Worm (Caenorhabditis elegans) whole organism, L4 larva: ENCODE results near the gene W08F4.1.

Experiments used
- F10B5.3 ChIP-seq: sonication (generic microtip); optimal IDR thresholded peaks from 2 replicates; lab custom pipeline; 2016; ENCODE audit warnings: mild to moderate bottlenecking, missing genetic modification characterization, missing compliant biosample characterization
- F44E2.7 ChIP-seq: fragments of 200-800 bp; sonication (Bioruptor generic); IDR thresholded peaks from 2 replicates; pipeline ENCODE4 v2.1.2; 2022; ENCODE audit warnings: missing genetic modification characterization, missing compliant biosample characterization
- F49E8.2 ChIP-seq: sonication (generic microtip); optimal IDR thresholded peaks from 2 replicates; lab custom pipeline; 2016; ENCODE audit warnings: missing compliant biosample characterization, mild to moderate bottlenecking, missing genetic modification characterization, borderline replicate concordance
- R02D3.7 ChIP-seq: fragments of 150-350 bp; sonication (generic microtip); optimal IDR thresholded peaks from 3 replicates; lab custom pipeline; 2014; ENCODE audit warnings: missing biosample characterization, missing genetic modification characterization
- T20F7.1 ChIP-seq: fragments of 200-800 bp; sonication (Bioruptor generic); optimal IDR thresholded peaks from 2 replicates; lab custom pipeline; 2018; ENCODE audit warnings: mild to moderate bottlenecking, missing genetic modification characterization, missing compliant biosample characterization
- Y48G9A.11 ChIP-seq: fragments of 200-800 bp; sonication (Bioruptor generic); IDR thresholded peaks from 2 replicates; pipeline ENCODE4 v1.3.6; 2022; ENCODE audit warnings: missing genetic modification reagents, missing genetic modification characterization, missing compliant biosample characterization
- Y5F2A.4 ChIP-seq: fragments of 200-800 bp; sonication (Bioruptor generic); optimal IDR thresholded peaks from 2 replicates; lab custom pipeline; 2018; ENCODE audit warnings: mild to moderate bottlenecking, missing genetic modification characterization, missing compliant biosample characterization
- ZK337.2 ChIP-seq: fragments of 200-800 bp; sonication (Bioruptor generic); IDR thresholded peaks from 2 replicates; pipeline ENCODE4 v1.3.6; 2022; ENCODE audit warnings: missing genetic modification reagents, missing genetic modification characterization, missing compliant biosample characterization
- aly-2 ChIP-seq: sonication (generic microtip); optimal IDR thresholded peaks from 2 replicates; lab custom pipeline; 2018; ENCODE audit warnings: missing biosample characterization, missing genetic modification characterization
- arid-1 ChIP-seq: fragments of 200-800 bp; sonication (Bioruptor generic); conservative IDR thresholded peaks from 2 replicates; pipeline ENCODE4 v1.3.6; 2022; ENCODE audit warnings: missing genetic modification reagents, missing genetic modification characterization, missing compliant biosample characterization
- ceh-20 ChIP-seq: fragments of 200-800 bp; sonication (Bioruptor generic); IDR thresholded peaks from 2 replicates; pipeline ENCODE4 v1.3.6; 2022; ENCODE audit warnings: missing genetic modification reagents, missing genetic modification characterization, missing compliant biosample characterization
- ceh-28 ChIP-seq: fragments of 150-350 bp; optimal IDR thresholded peaks from 2 replicates; lab custom pipeline; 2014; ENCODE audit warnings: missing biosample characterization, missing genetic modification reagents, missing genetic modification characterization
- ces-1 ChIP-seq: fragments of 150-350 bp; sonication (generic microtip); optimal IDR thresholded peaks from 4 replicates; lab custom pipeline; 2014; ENCODE audit warnings: missing biosample characterization, missing genetic modification reagents, missing genetic modification characterization
- cey-2 ChIP-seq: sonication (generic microtip); optimal IDR thresholded peaks from 3 replicates; lab custom pipeline; 2017; ENCODE audit warnings: missing genetic modification characterization, mild to moderate bottlenecking, missing compliant biosample characterization, antibody characterized with exemption, borderline replicate concordance; ENCODE audit not compliant: insufficient read depth
- daf-16 ChIP-seq, 3 experiments: sonication (generic microtip); optimal IDR thresholded peaks; 2 replicates each; lab custom pipeline; 2016 to 2017; ENCODE audit warnings: missing genetic modification characterization in 3 of 3, missing genetic modification reagents in 3 of 3, mild to moderate bottlenecking in 2 of 3, missing compliant biosample characterization in 2 of 3, missing biosample characterization in 1 of 3, moderate library complexity in 1 of 3
- dmd-6 ChIP-seq: fragments of 200-800 bp; sonication (Bioruptor generic); IDR thresholded peaks from 2 replicates; pipeline ENCODE4 v1.3.6; 2022; ENCODE audit warnings: missing genetic modification reagents, missing genetic modification characterization, missing compliant biosample characterization
- egl-27 ChIP-seq: sonication (generic microtip); optimal IDR thresholded peaks from 3 replicates; lab custom pipeline; 2017; ENCODE audit warnings: missing biosample characterization, missing genetic modification reagents, missing genetic modification characterization
- egl-43 ChIP-seq: fragments of 200-800 bp; sonication (Bioruptor generic); IDR thresholded peaks from 2 replicates; pipeline ENCODE4 v1.3.6; 2022; ENCODE audit warnings: missing genetic modification reagents, missing genetic modification characterization, missing compliant biosample characterization
- hif-1 ChIP-seq, 2 experiments: sonication (generic microtip); optimal IDR thresholded peaks; 2 replicates each; lab custom pipeline; 2016 to 2017; ENCODE audit warnings: missing compliant biosample characterization in 2 of 2, missing genetic modification characterization in 2 of 2, missing genetic modification reagents in 2 of 2, missing genotype in 2 of 2, mild to moderate bottlenecking in 1 of 2
- hlh-11 ChIP-seq: fragments of 200-800 bp; sonication (Bioruptor generic); optimal IDR thresholded peaks from 2 replicates; lab custom pipeline; 2018; ENCODE audit warnings: mild to moderate bottlenecking, missing genetic modification characterization, missing compliant biosample characterization
- jun-1 ChIP-seq: fragments of 150-350 bp; optimal IDR thresholded peaks from 2 replicates; lab custom pipeline; 2014; ENCODE audit warnings: missing biosample characterization, missing genetic modification reagents, missing genetic modification characterization
- lin-1 ChIP-seq: fragments of 200-800 bp; sonication (Bioruptor generic); IDR thresholded peaks from 2 replicates; pipeline ENCODE4 v1.3.6; 2022; ENCODE audit warnings: missing genetic modification reagents, missing genetic modification characterization, missing compliant biosample characterization
- lin-15B ChIP-seq: fragments of 150-350 bp; sonication (generic microtip); optimal IDR thresholded peaks from 3 replicates; lab custom pipeline; 2014; ENCODE audit warnings: missing biosample characterization, missing genetic modification characterization
- lsy-2 ChIP-seq, 2 experiments: fragments of 150-350 bp in 1 of 2; sonication (generic microtip) in 1 of 2; optimal IDR thresholded peaks; 2 replicates each; lab custom pipeline; 2014 to 2017; ENCODE audit warnings: missing biosample characterization in 2 of 2, missing genetic modification characterization in 2 of 2
- madf-9 ChIP-seq: fragments of 200-800 bp; sonication (Bioruptor generic); conservative IDR thresholded peaks from 2 replicates; pipeline ENCODE4 v1.3.6; 2022; ENCODE audit warnings: missing genetic modification reagents, missing genetic modification characterization, missing compliant biosample characterization
- mdl-1 ChIP-seq, 2 experiments: fragments of 150-350 bp in 1 of 2; sonication (generic microtip) in 1 of 2; optimal IDR thresholded peaks; 2 replicates each; lab custom pipeline; 2014 to 2017; ENCODE audit warnings: missing biosample characterization in 2 of 2, missing genetic modification characterization in 2 of 2
- mdt-29 ChIP-seq: fragments of 200-800 bp; sonication (Bioruptor generic); IDR thresholded peaks from 2 replicates; pipeline ENCODE4 v1.3.6; 2022; ENCODE audit warnings: missing genetic modification reagents, missing genetic modification characterization, missing compliant biosample characterization
- mep-1 ChIP-seq: fragments of 150-350 bp; sonication (generic microtip); optimal IDR thresholded peaks from 3 replicates; lab custom pipeline; 2014; ENCODE audit warnings: missing biosample characterization, missing genetic modification characterization
- nhr-10 ChIP-seq: fragments of 150-350 bp; optimal IDR thresholded peaks from 2 replicates; lab custom pipeline; 2014; ENCODE audit warnings: missing biosample characterization, missing genetic modification characterization
- nhr-11 ChIP-seq: fragments of 150-350 bp; optimal IDR thresholded peaks from 2 replicates; lab custom pipeline; 2014; ENCODE audit warnings: missing biosample characterization, missing genetic modification characterization
- nhr-41 ChIP-seq: fragments of 200-800 bp; sonication (Bioruptor generic); IDR thresholded peaks from 2 replicates; pipeline ENCODE4 v1.3.6; 2022; ENCODE audit warnings: missing genetic modification reagents, missing genetic modification characterization, missing compliant biosample characterization
- nhr-42 ChIP-seq: fragments of 200-800 bp; sonication (Bioruptor generic); IDR thresholded peaks from 2 replicates; pipeline ENCODE4 v1.3.6; 2022; ENCODE audit warnings: missing genetic modification characterization, missing compliant biosample characterization
- nhr-6 ChIP-seq: fragments of 150-350 bp; optimal IDR thresholded peaks from 2 replicates; lab custom pipeline; 2014; ENCODE audit warnings: missing biosample characterization, missing genetic modification characterization
- pha-4 ChIP-seq, 2 experiments: fragments of 150-350 bp in 1 of 2; fragments of 200-800 bp in 1 of 2; sonication (Bioruptor generic) in 1 of 2; IDR thresholded peaks in 1 of 2; optimal IDR thresholded peaks in 1 of 2; 2 replicates each; pipeline versions ENCODE4 v1.3.6 to Lab custom; 2014 to 2022; ENCODE audit warnings: missing genetic modification characterization in 2 of 2, missing genetic modification reagents in 2 of 2, missing biosample characterization in 1 of 2, missing compliant biosample characterization in 1 of 2
- php-3 ChIP-seq: fragments of 200-800 bp; sonication (Bioruptor generic); IDR thresholded peaks from 2 replicates; pipeline ENCODE4 v1.3.6; 2022; ENCODE audit warnings: missing genetic modification reagents, missing genetic modification characterization, missing compliant biosample characterization
- pqm-1 ChIP-seq: sonication (generic microtip); optimal IDR thresholded peaks from 2 replicates; lab custom pipeline; 2017; ENCODE audit warnings: missing biosample characterization, missing genetic modification characterization
- rbr-2 ChIP-seq: sonication (generic microtip); optimal IDR thresholded peaks from 2 replicates; lab custom pipeline; 2016; ENCODE audit warnings: missing genotype, missing genetic modification characterization, missing compliant biosample characterization
- sdz-12 ChIP-seq: fragments of 200-800 bp; sonication (Bioruptor generic); optimal IDR thresholded peaks from 2 replicates; lab custom pipeline; 2018; ENCODE audit warnings: mild to moderate bottlenecking, missing genetic modification characterization, missing compliant biosample characterization
- spr-3 ChIP-seq: fragments of 200-800 bp; sonication (Bioruptor generic); optimal IDR thresholded peaks from 2 replicates; lab custom pipeline; 2018; ENCODE audit warnings: mild to moderate bottlenecking, missing genetic modification characterization, missing compliant biosample characterization
- unc-62 ChIP-seq, 3 experiments: fragments of 150-350 bp in 1 of 3; sonication (generic microtip); optimal IDR thresholded peaks in 2 of 3; peaks in 1 of 3; 1 replicate in 1 of 3; 2 replicates in 2 of 3; lab custom pipeline; 2014 to 2017; ENCODE audit warnings: missing biosample characterization in 3 of 3, missing genetic modification characterization in 3 of 3, missing genetic modification reagents in 3 of 3, missing genotype in 1 of 3
- zfp-2 ChIP-seq: sonication (generic microtip); optimal IDR thresholded peaks from 2 replicates; lab custom pipeline; 2016; ENCODE audit warnings: mild to moderate bottlenecking, missing genetic modification characterization, missing compliant biosample characterization

The W08F4.1 gene

DNA sequence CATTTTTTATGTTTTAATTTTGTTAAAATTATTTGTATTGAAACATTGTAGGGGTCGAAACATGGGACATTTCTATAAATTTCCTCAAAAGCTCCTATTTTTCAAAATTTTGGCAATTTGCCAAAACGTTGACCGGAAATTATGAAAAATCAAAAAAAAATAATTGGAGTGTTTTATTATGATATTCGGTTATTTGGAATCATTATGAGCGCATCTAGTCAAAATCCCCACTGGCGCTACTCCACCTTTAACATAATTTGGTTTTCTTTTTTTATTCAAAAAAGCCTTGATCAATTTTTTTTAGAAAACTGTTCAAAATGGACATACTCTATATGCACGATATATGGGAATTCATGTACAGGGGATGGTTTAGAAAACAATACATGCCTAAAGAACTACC lies 11.9 kb downstream of the W08F4.1 start, which contains the start of gene W04H10.2:
Gene W04H10.2 (plus strand): TSS at position 301 of the 400 bp plus-strand sequence.
- TF ChIP-seq hlh-11 (tag; lab: Kevin White, UChicago) (no peak), nhr-10 (no peak), lin-15B (no peak), Y5F2A.4 (GFP tag; lab: Kevin White, UChicago) (no peak), nhr-41 (GFP tag; lab: Robert Waterston, UW) (no peak), mep-1 (tag; lab: Kevin White, UChicago) (no peak), ceh-28 (no peak), nhr-6 (tag; lab: Kevin White, UChicago) (no peak), madf-9 (GFP tag; lab: Robert Waterston, UW) (no peak), php-3 (GFP tag; lab: Robert Waterston, UW) (no peak), zfp-2 (tag; lab: Kevin White, UChicago) (no peak), pha-4 (GFP tag; IDR thresholded peaks at IDR 0.05; lab: Robert Waterston, UW) (no peak), pha-4 (tag; optimal IDR thresholded peaks at IDR 0.05; lab: Kevin White, UChicago) (no peak), cey-2 (tag; lab: Kevin White, UChicago) (no peak), nhr-42 (GFP tag; lab: Robert Waterston, UW) (no peak), mdt-29 (GFP tag; lab: Robert Waterston, UW) (no peak), jun-1 (no peak), F49E8.2 (no peak), egl-43 (GFP tag; lab: Robert Waterston, UW) (no peak), T20F7.1 (GFP tag; lab: Kevin White, UChicago) (no peak), R02D3.7 (tag; lab: Kevin White, UChicago) (no peak)
- TF ChIP-seq, all 104 proteins: peak for 0

DNA sequence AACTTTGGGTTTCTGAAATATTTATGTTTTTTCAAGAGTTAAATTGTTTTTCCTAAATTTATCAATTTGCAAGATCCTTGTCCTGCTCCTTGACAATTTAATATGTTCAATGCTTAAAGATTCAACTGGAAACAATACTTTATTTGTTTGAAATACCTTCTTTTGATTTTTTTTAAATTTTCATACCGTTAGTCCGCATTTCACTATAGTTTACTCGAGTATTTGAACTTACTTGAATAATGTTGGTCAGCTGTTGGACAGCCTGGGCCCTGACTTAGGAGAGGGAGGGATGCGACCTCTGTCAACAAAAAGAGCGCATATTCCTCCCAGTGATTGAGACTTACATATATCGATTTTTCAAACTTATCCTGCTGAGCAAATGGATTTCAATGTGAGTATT lies 12.7 kb downstream of the W08F4.1 start, which contains the start of gene W04H10.5:
Gene W04H10.5 (plus strand): TSS at position 301 of the 400 bp plus-strand sequence.
- TF ChIP-seq arid-1 (GFP tag; lab: Robert Waterston, UW) (no peak), mdl-1 (tag; optimal IDR thresholded peaks at IDR 0.05; lab: Kevin White, UChicago) (no peak), rbr-2 (no peak), lin-1 (GFP tag; lab: Robert Waterston, UW) (no peak)

DNA sequence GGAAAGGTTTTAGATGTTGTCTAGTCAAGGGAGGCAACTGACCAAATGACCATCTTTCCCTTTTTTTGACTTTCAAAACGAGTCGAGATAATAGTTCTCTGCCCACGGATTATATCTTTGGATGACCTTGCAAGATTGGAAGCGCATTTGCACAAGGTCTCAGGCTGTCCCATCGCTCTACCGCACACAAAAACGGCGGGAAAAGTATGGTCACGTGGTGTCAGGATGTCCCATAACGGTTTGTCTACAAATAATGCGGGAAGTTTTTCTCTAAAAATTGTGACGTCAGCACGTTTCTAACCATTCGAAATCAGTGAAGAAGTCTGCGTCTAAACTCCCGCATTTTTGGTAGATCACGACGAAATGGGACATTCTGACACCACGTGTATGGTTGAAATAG lies 15.0 kb downstream of the W08F4.1 start, which contains the start of gene W04H10.6:
Gene W04H10.6 (minus strand): TSS at position 101 of the 400 bp plus-strand sequence.
- peak in 1 of 2 experiments; percentile 10 for TF ChIP-seq unc-62 (GFP tag; optimal IDR thresholded peaks at IDR 0.05 in 1 of 2; lab: Kevin White, UChicago)
- no peak for TF ChIP-seq unc-62 (tag; optimal IDR thresholded peaks at IDR 0.05; lab: Kevin White, UChicago)
- no peak for TF ChIP-seq F10B5.3 (tag; lab: Kevin White, UChicago)
- TF ChIP-seq php-3 (GFP tag; lab: Robert Waterston, UW): no peak

DNA sequence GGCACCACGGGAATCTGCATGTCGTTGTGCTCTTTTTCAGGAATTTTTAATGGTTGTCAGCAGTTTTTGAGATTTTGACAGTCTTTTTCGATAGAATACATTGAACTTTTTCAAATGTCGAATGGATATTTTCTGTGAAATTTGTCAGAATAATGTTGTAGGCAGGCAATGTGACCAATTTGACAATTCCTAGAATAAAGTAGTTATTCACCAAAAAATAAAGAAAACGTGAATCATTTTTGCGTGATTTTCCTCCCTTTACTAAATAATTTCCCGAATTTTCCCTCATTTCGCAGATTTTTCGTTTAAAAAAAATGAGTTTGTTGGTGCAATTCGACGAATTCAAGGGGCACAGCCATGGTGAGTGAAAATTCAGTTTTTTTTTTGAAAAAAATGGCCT lies 15.4 kb downstream of the W08F4.1 start, which contains the start of gene W04H10.1:
Gene W04H10.1 (plus strand): TSS at position 301 of the 400 bp plus-strand sequence.
- TF ChIP-seq nhr-11 (tag; lab: Kevin White, UChicago) (no peak), lin-1 (GFP tag; lab: Robert Waterston, UW) (no peak), spr-3 (GFP tag; lab: Kevin White, UChicago) (no peak), egl-27 (tag; lab: Kevin White, UChicago) (no peak), mep-1 (tag; lab: Kevin White, UChicago) (no peak), aly-2 (tag; lab: Kevin White, UChicago) (no peak), lsy-2 (tag; optimal IDR thresholded peaks at IDR 0.05; lab: Kevin White, UChicago) (no peak), sdz-12 (GFP tag; lab: Kevin White, UChicago) (no peak), hif-1 (tag; optimal IDR thresholded peaks at IDR 0.05; lab: Kevin White, UChicago) (no peak), pqm-1 (no peak), daf-16 (GFP tag; optimal IDR thresholded peaks at IDR 0.05; lab: Kevin White, UChicago) (no peak), daf-16 (tag; optimal IDR thresholded peaks at IDR 0.05; lab: Kevin White, UChicago) (no peak), ces-1 (GFP tag; lab: Kevin White, UChicago) (no peak), Y48G9A.11 (no peak), dmd-6 (GFP tag; lab: Robert Waterston, UW) (no peak), unc-62 (GFP tag; optimal IDR thresholded peaks at IDR 0.05 in 1 of 2; lab: Kevin White, UChicago) (no peak), unc-62 (tag; optimal IDR thresholded peaks at IDR 0.05; lab: Kevin White, UChicago) (no peak), ZK337.2 (GFP tag; lab: Robert Waterston, UW) (no peak), zfp-2 (tag; lab: Kevin White, UChicago) (no peak), ceh-20 (no peak), F44E2.7 (GFP tag; lab: Robert Waterston, UW) (no peak)
